Fruit fly (Drosophila melanogaster): ENCODE results near the gene CG3916.

Gene CG3916

dm6 chr3R:12221366-12221916 lies 7.8 kb upstream of the CG3916 start, which contains the start of gene CG4860 (continued):
- TF ChIP-seq brk (GFP tag; optimal IDR thresholded peaks at IDR 0.05), result peak; percentile 80

- TF ChIP-seq brk (GFP tag; optimal IDR thresholded peaks at IDR 0.05) (no peak), jim (GFP tag; optimal IDR thresholded peaks at IDR 0.05) (no peak), Hr78 (GFP tag; optimal IDR thresholded peaks at IDR 0.05) (no peak), Myc (optimal IDR thresholded peaks at IDR 0.05) (peak; percentile 48)
Measured at dm6 chr3R:12222093-12222492, 7.1 kb upstream of the CG3916 start, which contains the start of gene Rsbp15. TSS of gene Rsbp15 (plus strand) at chr3R:12222387.

dm6 chr3R:12224919-12225318 lies 4.3 kb upstream of the CG3916 start, which contains the start of gene CG17404:
TSS of gene CG17404 (minus strand) at chr3R:12225019.
- TF ChIP-seq Dif (GFP tag; optimal IDR thresholded peaks at IDR 0.05; ENCODE audit: partially characterized antibody) (no peak), woc (GFP tag; optimal IDR thresholded peaks at IDR 0.05) (no peak), GATAd (GFP tag; optimal IDR thresholded peaks at IDR 0.05) (no peak), Mio (GFP tag; optimal IDR thresholded peaks at IDR 0.05) (no peak), OdsH (GFP tag; optimal IDR thresholded peaks at IDR 0.05) (no peak), tai (GFP tag; optimal IDR thresholded peaks at IDR 0.05) (no peak), Myc (optimal IDR thresholded peaks at IDR 0.05) (no peak), rgr (GFP tag; optimal IDR thresholded peaks at IDR 0.05) (no peak), dl (GFP tag; optimal IDR thresholded peaks at IDR 0.05; ENCODE audit: insufficient read depth in 1 of 2, partially characterized antibody in 2 of 2) (no peak), foxo (GFP tag; optimal IDR thresholded peaks at IDR 0.05) (no peak), Abd-B (GFP tag; optimal IDR thresholded peaks at IDR 0.05) (no peak), Hnf4 (GFP tag; optimal IDR thresholded peaks at IDR 0.05) (no peak), psq (GFP tag; optimal IDR thresholded peaks at IDR 0.05) (no peak), CG9705 (GFP tag; optimal IDR thresholded peaks at IDR 0.05) (no peak), Jra (GFP tag; optimal IDR thresholded peaks at IDR 0.05) (no peak), ey (GFP tag; optimal IDR thresholded peaks at IDR 0.05) (no peak), HLH106 (tag; optimal IDR thresholded peaks at IDR 0.05) (no peak)

DNA sequence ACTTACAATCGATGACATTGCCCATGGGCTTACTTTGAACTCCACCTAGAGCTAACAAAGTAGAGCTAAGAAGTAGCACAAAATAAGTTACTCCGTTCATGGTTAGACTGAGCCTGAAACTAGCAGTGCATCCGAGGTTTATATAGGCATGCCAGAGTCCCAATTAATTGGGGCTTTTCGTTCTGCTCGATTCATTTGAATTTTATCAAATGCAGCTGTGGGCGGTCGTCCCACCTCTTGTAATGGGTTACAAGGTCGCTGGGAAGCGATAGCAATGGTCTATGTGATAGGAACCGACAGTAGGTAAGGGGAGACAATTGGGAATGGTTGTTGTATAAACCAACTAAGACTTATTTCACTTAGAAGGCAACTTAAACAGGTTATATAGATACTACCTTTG lies 3.0 kb upstream of the CG3916 start, which contains the start of gene CG12256:
TSS of gene CG12256 (minus strand) at position 101 of the 400 bp plus-strand sequence.
- TF ChIP-seq ey (GFP tag; optimal IDR thresholded peaks at IDR 0.05) (no peak), Hr83 (GFP tag; optimal IDR thresholded peaks at IDR 0.05; ENCODE audit: poor library complexity, severe bottlenecking) (no peak), usp (GFP tag; optimal IDR thresholded peaks at IDR 0.05) (no peak), N (GFP tag; optimal IDR thresholded peaks at IDR 0.05) (no peak)

- no peak for TF ChIP-seq sv (GFP tag; optimal IDR thresholded peaks at IDR 0.05)
Measured at dm6 chr3R:12232629-12233028, 3.4 kb downstream of the CG3916 start, which contains the start of gene Pglym87. TSS of gene Pglym87 (minus strand) at chr3R:12232729.

- TF ChIP-seq rgr (GFP tag; optimal IDR thresholded peaks at IDR 0.05), result no peak
- TF ChIP-seq Vsx2 (GFP tag; optimal IDR thresholded peaks at IDR 0.05; ENCODE audit: partially characterized antibody), result no peak
- TF ChIP-seq br (GFP tag; optimal IDR thresholded peaks at IDR 0.05), result no peak
- TF ChIP-seq Dfd (GFP tag; optimal IDR thresholded peaks at IDR 0.05), result no peak
- TF ChIP-seq usp (GFP tag; optimal IDR thresholded peaks at IDR 0.05), result no peak
- TF ChIP-seq tai (GFP tag; optimal IDR thresholded peaks at IDR 0.05), result no peak
- no peak for TF ChIP-seq CG32264 (GFP tag; optimal IDR thresholded peaks at IDR 0.05)
- no peak for TF ChIP-seq Rel (GFP tag; optimal IDR thresholded peaks at IDR 0.05)
- no peak for TF ChIP-seq Rel (tag; optimal IDR thresholded peaks at IDR 0.05)
- no peak for TF ChIP-seq HLH106 (tag; optimal IDR thresholded peaks at IDR 0.05)
- no peak for TF ChIP-seq dl (GFP tag; optimal IDR thresholded peaks at IDR 0.05; ENCODE audit: insufficient read depth in 1 of 2, partially characterized antibody in 2 of 2)
- no peak for TF ChIP-seq pan (optimal IDR thresholded peaks at IDR 0.05)
- no peak for TF ChIP-seq OdsH (GFP tag; optimal IDR thresholded peaks at IDR 0.05)
Measured at dm6 chr3R:12234584-12234983, 5.4 kb downstream of the CG3916 start, which contains the start of gene Cyp313a5. TSS of gene Cyp313a5 (minus strand) at chr3R:12234684.

All from whole organism, wandering third instar larva.